Fruit fly (Drosophila melanogaster) whole organism, embryonic: ENCODE measurements around the gene CG43345.

Experiments
- Ada2b ChIP-seq: fragments of 200-800 bp; sonication (Bioruptor generic); IDR thresholded peaks from 2 replicates; pipeline ENCODE4 v1.3.6; 2022; ENCODE audit warnings: missing biosample characterization, missing genetic modification characterization
- C15 ChIP-seq: fragments of 200-800 bp; sonication (Bioruptor generic); IDR thresholded peaks from 3 replicates; pipeline ENCODE4 v1.3.6; 2022; ENCODE audit warnings: missing biosample characterization, missing genetic modification characterization
- CG10321 ChIP-seq: fragments of 200-800 bp; sonication (Bioruptor generic); IDR thresholded peaks from 2 replicates; pipeline ENCODE4 v1.3.6; 2022; ENCODE audit warnings: missing biosample characterization, missing genetic modification characterization
- CG12236 ChIP-seq: fragments of 200-800 bp; sonication (Bioruptor generic); optimal IDR thresholded peaks from 2 replicates; lab custom pipeline; 2016; ENCODE audit warnings: missing biosample characterization, missing genetic modification characterization
- CG1233 ChIP-seq: fragments of 200-800 bp; sonication (Bioruptor generic); optimal IDR thresholded peaks from 4 replicates; lab custom pipeline; 2018; ENCODE audit warnings: missing biosample characterization, mild to moderate bottlenecking, missing genetic modification characterization
- CG12659 ChIP-seq: fragments of 200-800 bp; sonication (Bioruptor generic); optimal IDR thresholded peaks from 3 replicates; lab custom pipeline; 2017; ENCODE audit warnings: mild to moderate bottlenecking, missing biosample characterization, missing genetic modification reagents, missing genetic modification characterization
- CG13894 ChIP-seq: fragments of 200-800 bp; sonication (Bioruptor generic); optimal IDR thresholded peaks from 3 replicates; lab custom pipeline; 2018; ENCODE audit warnings: missing biosample characterization, mild to moderate bottlenecking, missing genetic modification characterization, moderate library complexity
- CG14014 ChIP-seq: fragments of 200-800 bp; sonication (Bioruptor generic); IDR thresholded peaks from 2 replicates; pipeline ENCODE4 v1.3.6; 2022; ENCODE audit warnings: missing biosample characterization, missing genetic modification characterization
- CG14050 ChIP-seq: fragments of 200-800 bp; sonication (Bioruptor generic); IDR thresholded peaks from 3 replicates; pipeline ENCODE4 v1.3.6; 2022; ENCODE audit warnings: missing biosample characterization, missing genetic modification characterization
- CG14860 ChIP-seq: fragments of 200-800 bp; sonication (Bioruptor generic); IDR thresholded peaks from 3 replicates; pipeline ENCODE4 v1.3.6; 2022; ENCODE audit warnings: missing biosample characterization, missing genetic modification characterization; ENCODE audit not compliant: partially characterized antibody
- CG17186 ChIP-seq: fragments of 200-800 bp; sonication (Bioruptor generic); optimal IDR thresholded peaks from 3 replicates; lab custom pipeline; 2017; ENCODE audit warnings: missing biosample characterization, missing genetic modification reagents, missing genetic modification characterization
- CG17612 ChIP-seq: fragments of 200-800 bp; sonication (Bioruptor generic); IDR thresholded peaks from 2 replicates; pipeline ENCODE4 v1.3.6; 2022; ENCODE audit warnings: missing biosample characterization, missing genetic modification characterization
- CG2889 ChIP-seq: fragments of 200-800 bp; sonication (Bioruptor generic); IDR thresholded peaks from 3 replicates; pipeline ENCODE4 v1.3.6; 2022; ENCODE audit warnings: missing biosample characterization, missing genetic modification characterization
- CG3281 ChIP-seq: fragments of 200-800 bp; sonication (Bioruptor generic); optimal IDR thresholded peaks from 3 replicates; lab custom pipeline; 2017; ENCODE audit warnings: missing biosample characterization, mild to moderate bottlenecking, missing genetic modification characterization
- CG33213 ChIP-seq: fragments of 200-800 bp; sonication (Bioruptor generic); optimal IDR thresholded peaks from 3 replicates; lab custom pipeline; 2016; ENCODE audit warnings: missing biosample characterization, missing genetic modification characterization
- CG3847 ChIP-seq: fragments of 200-800 bp; sonication (Bioruptor generic); IDR thresholded peaks from 2 replicates; pipeline ENCODE4 v1.3.6; 2022; ENCODE audit warnings: missing biosample characterization, missing genetic modification characterization
- CG4282 ChIP-seq: fragments of 200-800 bp; sonication (Bioruptor generic); optimal IDR thresholded peaks from 2 replicates; lab custom pipeline; 2016; ENCODE audit warnings: missing biosample characterization, missing genetic modification characterization
- CG4404 ChIP-seq: fragments of 200-800 bp; sonication (Bioruptor generic); IDR thresholded peaks from 2 replicates; pipeline ENCODE4 v1.3.6; 2022; ENCODE audit warnings: missing biosample characterization, missing genetic modification characterization
- CG4707 ChIP-seq: fragments of 200-800 bp; sonication (Bioruptor generic); optimal IDR thresholded peaks from 2 replicates; lab custom pipeline; 2018; ENCODE audit warnings: missing biosample characterization, mild to moderate bottlenecking, missing genetic modification characterization, moderate library complexity
- CG7786 ChIP-seq: fragments of 200-800 bp; sonication (Bioruptor generic); optimal IDR thresholded peaks from 2 replicates; lab custom pipeline; 2016; ENCODE audit warnings: missing biosample characterization, missing genetic modification characterization
- CG9215 ChIP-seq: fragments of 200-800 bp; sonication (Bioruptor generic); IDR thresholded peaks from 2 replicates; pipeline ENCODE4 v1.3.6; 2022; ENCODE audit warnings: missing biosample characterization, missing genetic modification characterization
- CkIIα-i1 ChIP-seq: fragments of 200-800 bp; sonication (Bioruptor generic); IDR thresholded peaks from 2 replicates; pipeline ENCODE4 v1.3.6; 2022; ENCODE audit warnings: missing biosample characterization, missing genetic modification characterization
- CoRest ChIP-seq: fragments of 200-800 bp; sonication (Bioruptor generic); optimal IDR thresholded peaks from 3 replicates; lab custom pipeline; 2018; ENCODE audit warnings: missing biosample characterization, mild to moderate bottlenecking, missing genetic modification characterization, moderate library complexity
- Dbx ChIP-seq: fragments of 200-800 bp; sonication (Bioruptor generic); IDR thresholded peaks from 3 replicates; pipeline ENCODE4 v1.3.6; 2022; ENCODE audit warnings: missing biosample characterization, missing genetic modification characterization
- Dfd ChIP-seq, 2 experiments: fragments of >200 bp; optimal IDR thresholded peaks; 2 replicates each; lab custom pipeline; 2017; ENCODE audit warnings: missing biosample characterization in 2 of 2, missing genetic modification characterization in 2 of 2
- H2.0 ChIP-seq: fragments of 200-800 bp; sonication (Bioruptor generic); IDR thresholded peaks from 2 replicates; pipeline ENCODE4 v1.3.6; 2022; ENCODE audit warnings: missing biosample characterization, missing genetic modification characterization
- Hmx ChIP-seq: fragments of 200-800 bp; sonication (Bioruptor generic); optimal IDR thresholded peaks from 2 replicates; lab custom pipeline; 2016; ENCODE audit warnings: missing biosample characterization, missing genetic modification characterization
- Max ChIP-seq: fragments of 200-800 bp; sonication (Bioruptor generic); optimal IDR thresholded peaks from 2 replicates; lab custom pipeline; 2016; ENCODE audit warnings: missing biosample characterization, mild to moderate bottlenecking, missing genetic modification characterization
- Neu2 ChIP-seq: fragments of 200-800 bp; sonication (Bioruptor generic); optimal IDR thresholded peaks from 3 replicates; lab custom pipeline; 2016; ENCODE audit warnings: missing biosample characterization, missing genetic modification characterization, borderline replicate concordance
- Nf-YB ChIP-seq: fragments of 200-800 bp; sonication (Bioruptor generic); optimal IDR thresholded peaks from 3 replicates; lab custom pipeline; 2019; ENCODE audit warnings: missing biosample characterization, mild to moderate bottlenecking, missing genetic modification characterization, moderate library complexity
- Pdp1 ChIP-seq, 2 experiments: fragments of 200-800 bp; sonication (Bioruptor generic); optimal IDR thresholded peaks; 3 replicates each; lab custom pipeline; 2016; ENCODE audit warnings: missing biosample characterization in 2 of 2, missing genetic modification characterization in 2 of 2, mild to moderate bottlenecking in 1 of 2, moderate library complexity in 1 of 2
- Sry-β ChIP-seq: fragments of 200-800 bp; sonication (Bioruptor generic); optimal IDR thresholded peaks from 2 replicates; lab custom pipeline; 2018; ENCODE audit warnings: missing biosample characterization, mild to moderate bottlenecking, missing genetic modification characterization, moderate library complexity
- Vsx1 ChIP-seq: fragments of 200-800 bp; sonication (Bioruptor generic); optimal IDR thresholded peaks from 2 replicates; lab custom pipeline; 2017; ENCODE audit warnings: missing biosample characterization, mild to moderate bottlenecking, missing genetic modification characterization, missing genetic modification reagents
- amos ChIP-seq: fragments of 200-800 bp; sonication (Bioruptor generic); IDR thresholded peaks from 2 replicates; pipeline ENCODE4 v1.3.6; 2022; ENCODE audit warnings: missing biosample characterization, missing genetic modification characterization; ENCODE audit not compliant: partially characterized antibody
- aop ChIP-seq: fragments of 200-800 bp; sonication (Bioruptor generic); IDR thresholded peaks from 2 replicates; pipeline ENCODE4 v1.3.6; 2022; ENCODE audit warnings: missing biosample characterization, missing genetic modification characterization
- ase ChIP-seq: fragments of 200-800 bp; sonication (Bioruptor generic); IDR thresholded peaks from 3 replicates; pipeline ENCODE4 v1.3.6; 2022; ENCODE audit warnings: missing biosample characterization, missing genetic modification characterization
- az2 ChIP-seq: fragments of 200-800 bp; sonication (Bioruptor generic); optimal IDR thresholded peaks from 3 replicates; lab custom pipeline; 2016; ENCODE audit warnings: missing biosample characterization, missing genetic modification characterization
- cas ChIP-seq: fragments of 200-800 bp; sonication (Bioruptor generic); IDR thresholded peaks from 2 replicates; pipeline ENCODE4 v1.3.6; 2022; ENCODE audit warnings: missing biosample characterization, missing genetic modification characterization
- chm ChIP-seq: fragments of 200-800 bp; sonication (Bioruptor generic); IDR thresholded peaks from 2 replicates; pipeline ENCODE4 v1.3.6; 2022; ENCODE audit warnings: missing biosample characterization, missing genetic modification characterization
- da ChIP-seq: fragments of 200-800 bp; sonication (Bioruptor generic); optimal IDR thresholded peaks from 2 replicates; lab custom pipeline; 2016; ENCODE audit warnings: missing biosample characterization, missing genetic modification characterization
- lmd ChIP-seq: fragments of 200-800 bp; sonication (Bioruptor generic); IDR thresholded peaks from 2 replicates; pipeline ENCODE4 v1.3.6; 2022; ENCODE audit warnings: missing biosample characterization, missing genetic modification characterization
- mirr ChIP-seq: fragments of 200-800 bp; sonication (Bioruptor generic); optimal IDR thresholded peaks from 3 replicates; lab custom pipeline; 2018; ENCODE audit warnings: missing biosample characterization, mild to moderate bottlenecking, missing genetic modification characterization
- pan ChIP-seq, 4 experiments: fragments of >200 bp in 3 of 4; fragments of 200-800 bp in 1 of 4; sonication (Bioruptor generic) in 1 of 4; optimal IDR thresholded peaks in 3 of 4; IDR thresholded peaks in 1 of 4; 2 replicates each; pipeline versions ENCODE4 v1.3.6 to Lab custom; 2017 to 2022; ENCODE audit warnings: missing biosample characterization in 2 of 4, missing genetic modification characterization in 2 of 4, mixed read lengths in 1 of 4
- pho ChIP-seq: fragments of 200-800 bp; sonication (Bioruptor generic); optimal IDR thresholded peaks from 2 replicates; lab custom pipeline; 2016; ENCODE audit warnings: missing biosample characterization, missing genetic modification characterization
- pzg ChIP-seq: fragments of 200-800 bp; sonication (Bioruptor generic); optimal IDR thresholded peaks from 3 replicates; lab custom pipeline; 2018; ENCODE audit warnings: missing biosample characterization, mild to moderate bottlenecking, missing genetic modification characterization, moderate library complexity
- seq ChIP-seq: fragments of 200-800 bp; sonication (Bioruptor generic); IDR thresholded peaks from 2 replicates; pipeline ENCODE4 v1.3.6; 2022; ENCODE audit warnings: missing biosample characterization, missing genetic modification characterization
- sqz ChIP-seq: fragments of 200-800 bp; sonication (Bioruptor generic); optimal IDR thresholded peaks from 3 replicates; lab custom pipeline; 2018; ENCODE audit warnings: missing biosample characterization, mild to moderate bottlenecking, missing genetic modification characterization
- tgo ChIP-seq: fragments of 200-800 bp; sonication (Bioruptor generic); IDR thresholded peaks from 3 replicates; pipeline ENCODE4 v1.3.6; 2022; ENCODE audit warnings: missing biosample characterization, missing genetic modification characterization
- tll ChIP-seq, 2 experiments: fragments of 200-800 bp in 1 of 2; fragments of >200 bp in 1 of 2; sonication (Bioruptor generic) in 1 of 2; optimal IDR thresholded peaks; 2 replicates each; lab custom pipeline; 2017 to 2019; ENCODE audit warnings: missing biosample characterization in 2 of 2, missing genetic modification characterization in 2 of 2, mild to moderate bottlenecking in 1 of 2, moderate library complexity in 1 of 2

The CG43345 gene

DNA sequence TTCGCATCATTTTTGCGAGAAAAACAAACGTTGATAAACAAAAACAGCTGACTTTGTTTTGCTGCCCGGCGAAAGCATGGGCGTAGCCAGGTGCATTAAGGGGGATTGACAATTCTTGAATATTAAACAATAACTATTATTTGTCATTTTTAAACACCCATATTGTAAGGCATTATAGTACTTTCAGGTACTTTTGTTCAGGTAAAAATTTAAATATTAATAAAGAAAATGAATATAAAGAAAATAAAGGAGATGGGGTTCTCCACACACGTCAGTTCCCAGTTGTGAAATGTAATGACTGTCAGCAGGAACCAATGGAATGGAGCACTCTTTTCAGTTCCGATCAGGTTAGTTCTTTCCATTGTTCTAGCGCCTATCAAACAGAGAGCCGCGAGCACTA is 9.8 kb downstream of the CG43345 start, which contains the start of the genes Coq3 and Pld3 (continued):
- TF ChIP-seq Sry-β (GFP tag; lab: Kevin White, UChicago) (no peak), tll (GFP tag; optimal IDR thresholded peaks at IDR 0.05; lab: Kevin White, UChicago) (no peak), H2.0 (GFP tag; lab: Robert Waterston, UW) (peak; percentile 73), CG4282 (no peak), Pdp1 (GFP tag; optimal IDR thresholded peaks at IDR 0.05; lab: Kevin White, UChicago) (peak; percentile 55 to 66), lmd (peak; percentile 78), CG12236 (no peak), CG12659 (GFP tag; lab: Kevin White, UChicago) (peak; percentile 84), az2 (GFP tag; lab: Kevin White, UChicago) (peak; percentile 88), CG14050 (GFP tag; lab: Robert Waterston, UW) (peak; percentile 63), CG2889 (peak; percentile 75; the same call in 2 of the 3 replicates), CG10321 (0 out of 2 replicates have a peak, but pooled peaks have one; percentile 23), amos (no peak), cas (no peak), C15 (GFP tag; lab: Robert Waterston, UW) (no peak), Vsx1 (no peak), aop (peak; percentile 63; the same call in 1 of the 2 replicates), da (GFP tag; lab: Kevin White, UChicago) (peak; percentile 8), CG14014 (GFP tag; lab: Robert Waterston, UW) (peak; percentile 81), Neu2 (GFP tag; lab: Kevin White, UChicago) (no peak), Ada2b (GFP tag; lab: Robert Waterston, UW) (peak; percentile 69), CkIIα-i1 (GFP tag; lab: Robert Waterston, UW) (no peak), Nf-YB (GFP tag; lab: Kevin White, UChicago) (peak; percentile 58), sqz (no peak), Dfd (GFP tag; optimal IDR thresholded peaks at IDR 0.05; lab: Kevin White, UChicago) (no peak), pho (peak; percentile 80), CG4404 (GFP tag; lab: Robert Waterston, UW) (peak; percentile 65), CG4707 (GFP tag; lab: Kevin White, UChicago) (peak; percentile 61), seq (GFP tag; lab: Robert Waterston, UW) (peak; percentile 50; the same call in 1 of the 2 replicates), chm (peak; percentile 72), mirr (GFP tag; lab: Kevin White, UChicago) (peak; percentile 49), Max (GFP tag; lab: Kevin White, UChicago) (peak; percentile 72), CG3847 (GFP tag; lab: Robert Waterston, UW) (peak; percentile 65), CG17612 (GFP tag; lab: Robert Waterston, UW) (no peak), CG17186 (peak; percentile 18), CG1233 (GFP tag; lab: Kevin White, UChicago) (peak; percentile 78), pan (optimal IDR thresholded peaks at IDR 0.05; lab: Kevin White, UChicago) (no peak), pan (GFP tag; optimal IDR thresholded peaks at IDR 0.05 in 1 of 2, IDR thresholded peaks at IDR 0.05 in 1 of 2) (peak in 1 of 2 experiments; percentile 84), ase (GFP tag; lab: Robert Waterston, UW) (peak; percentile 76; the same call in 2 of the 3 replicates), tgo (peak; percentile 79), CoRest (tag; lab: Kevin White, UChicago) (peak; percentile 82), CG14860 (GFP tag; lab: Robert Waterston, UW) (no peak), pzg (GFP tag; lab: Kevin White, UChicago) (peak; percentile 32), Dbx (GFP tag; lab: Robert Waterston, UW) (peak; percentile 85), CG7786 (peak; percentile 65), CG13894 (peak; percentile 82), CG3281 (peak; percentile 84), Hmx (GFP tag; lab: Kevin White, UChicago) (peak; percentile 65), CG33213 (peak; percentile 57), CG9215 (GFP tag; lab: Robert Waterston, UW) (peak; percentile 72)
